Worm (Caenorhabditis elegans): Measurements from ENCODE around the gene C53B7.2.
A peak's percentile ranks its signal among the peaks of the same experiment; 100 is the strongest.

C53B7.2 gene

ce11 chrX:6807137-6807861, 38.7 kb upstream of the C53B7.2 start (continued):
- no peak for TF ChIP-seq lin-39 (tag; optimal IDR thresholded peaks at IDR 0.05)
- TF ChIP-seq ceh-8 (GFP tag; optimal IDR thresholded peaks at IDR 0.05) = no peak
- TF ChIP-seq fkh-8 (tag; optimal IDR thresholded peaks at IDR 0.05) = no peak
- TF ChIP-seq nhr-71 (tag; optimal IDR thresholded peaks at IDR 0.05) = peak; percentile 44
- TF ChIP-seq unc-98 (GFP tag; IDR thresholded peaks at IDR 0.05) = no peak
- no peak for TF ChIP-seq sox-4 (tag; optimal IDR thresholded peaks at IDR 0.05)
- TF ChIP-seq mab-9 (GFP tag; IDR thresholded peaks at IDR 0.05) = no peak
- peak; percentile 18 for TF ChIP-seq rnt-1 (tag; optimal IDR thresholded peaks at IDR 0.05)
- TF ChIP-seq aha-1 (tag; optimal IDR thresholded peaks at IDR 0.05) = no peak
- TF ChIP-seq nhr-28 (tag; optimal IDR thresholded peaks at IDR 0.05) = no peak
- TF ChIP-seq swsn-7 (tag; optimal IDR thresholded peaks at IDR 0.05) = no peak
- TF ChIP-seq hpl-2 (GFP tag; optimal IDR thresholded peaks at IDR 0.05) = no peak
- TF ChIP-seq lin-35 (GFP tag; optimal IDR thresholded peaks at IDR 0.05) = peak in 1 of 2 experiments; percentile 64

ce11 chrX:6808239-6808638, 37.8 kb upstream of the C53B7.2 start:
- TF ChIP-seq efl-1 (optimal IDR thresholded peaks at IDR 0.05) (no peak), efl-1 (GFP tag; optimal IDR thresholded peaks at IDR 0.05 in 1 of 2) (peak in 1 of 2 experiments; percentile 9), pag-3 (tag; optimal IDR thresholded peaks at IDR 0.05; ENCODE audit: borderline replicate concordance, insufficient read depth) (peak; percentile 25), rnt-1 (tag; optimal IDR thresholded peaks at IDR 0.05) (peak; percentile 66), lin-14 (GFP tag; optimal IDR thresholded peaks at IDR 0.05) (peak; percentile 63), nhr-12 (tag; optimal IDR thresholded peaks at IDR 0.05) (no peak), dpl-1 (GFP tag; optimal IDR thresholded peaks at IDR 0.05) (peak in 1 of 3 experiments; percentile 4), grh-1 (GFP tag; IDR thresholded peaks at IDR 0.05) (peak; percentile 84), jun-1 (tag; optimal IDR thresholded peaks at IDR 0.05) (no peak), lsy-2 (tag; optimal IDR thresholded peaks at IDR 0.05) (peak in 1 of 2 experiments; percentile 2), blmp-1 (tag; optimal IDR thresholded peaks at IDR 0.05) (peak; percentile 93), elt-3 (tag; optimal IDR thresholded peaks at IDR 0.05) (no peak), nhr-76 (tag; optimal IDR thresholded peaks at IDR 0.05) (peak; percentile 8), dsc-1 (tag; optimal IDR thresholded peaks at IDR 0.05) (no peak), nhr-85 (tag) (peak; percentile 83)

ce11 chrX:6808640-6809039, 37.4 kb upstream of the C53B7.2 start:
- TF ChIP-seq ceh-8 (GFP tag; optimal IDR thresholded peaks at IDR 0.05) = no peak
- no peak for TF ChIP-seq Y116A8C.19 (tag; optimal IDR thresholded peaks at IDR 0.05; ENCODE audit: borderline replicate concordance)
- no peak for TF ChIP-seq unc-98 (GFP tag; IDR thresholded peaks at IDR 0.05)
- no peak for TF ChIP-seq nhr-77 (tag; optimal IDR thresholded peaks at IDR 0.05)
- no peak for TF ChIP-seq egl-13 (tag; optimal IDR thresholded peaks at IDR 0.05)
- no peak for TF ChIP-seq fos-1 (tag; optimal IDR thresholded peaks at IDR 0.05)
- TF ChIP-seq dsc-1 (tag; optimal IDR thresholded peaks at IDR 0.05) = no peak
- TF ChIP-seq zag-1 (tag; optimal IDR thresholded peaks at IDR 0.05) = no peak
- TF ChIP-seq elt-3 (tag; optimal IDR thresholded peaks at IDR 0.05) = peak in 1 of 6 experiments; percentile 75
- no peak for TF ChIP-seq aly-2 (tag; optimal IDR thresholded peaks at IDR 0.05)
- TF ChIP-seq ceh-82 (tag; optimal IDR thresholded peaks at IDR 0.05) = no peak
- no peak for TF ChIP-seq nhr-12 (tag; optimal IDR thresholded peaks at IDR 0.05)
- no peak for TF ChIP-seq ztf-11 (tag; optimal IDR thresholded peaks at IDR 0.05)
- TF ChIP-seq mab-9 (GFP tag; IDR thresholded peaks at IDR 0.05) = no peak
- no peak for TF ChIP-seq nhr-28 (tag; optimal IDR thresholded peaks at IDR 0.05)
- TF ChIP-seq nhr-76 (tag; optimal IDR thresholded peaks at IDR 0.05) = no peak
- no peak for TF ChIP-seq pqm-1 (tag; optimal IDR thresholded peaks at IDR 0.05)
- TF ChIP-seq mdl-1 (tag; optimal IDR thresholded peaks at IDR 0.05) = peak in 1 of 2 experiments; percentile 60
- no peak for TF ChIP-seq mef-2 (tag; optimal IDR thresholded peaks at IDR 0.05)
- no peak for TF ChIP-seq skn-1 (tag; optimal IDR thresholded peaks at IDR 0.05)
- peak; percentile 39 for TF ChIP-seq rnt-1 (tag; optimal IDR thresholded peaks at IDR 0.05)
- no peak for TF ChIP-seq irx-1 (tag; optimal IDR thresholded peaks at IDR 0.05)
- peak; percentile 49 for TF ChIP-seq unc-130 (tag; optimal IDR thresholded peaks at IDR 0.05)
- no peak for TF ChIP-seq snpc-4 (tag; optimal IDR thresholded peaks at IDR 0.05)
- TF ChIP-seq unc-30 (tag; optimal IDR thresholded peaks at IDR 0.05) = no peak
- no peak for TF ChIP-seq ces-1 (GFP tag; optimal IDR thresholded peaks at IDR 0.05)
- no peak for TF ChIP-seq nhr-84 (tag; optimal IDR thresholded peaks at IDR 0.05)
- TF ChIP-seq nhr-237 (tag; optimal IDR thresholded peaks at IDR 0.05) = no peak
- TF ChIP-seq nhr-71 (tag; optimal IDR thresholded peaks at IDR 0.05) = peak; percentile 49
- TF ChIP-seq nhr-20 (tag; optimal IDR thresholded peaks at IDR 0.05) = peak; percentile 77
- TF ChIP-seq C04F5.9 (tag; optimal IDR thresholded peaks at IDR 0.05) = no peak
- TF ChIP-seq nhr-11 (tag; optimal IDR thresholded peaks at IDR 0.05) = no peak
